Worm (Caenorhabditis elegans) whole organism, L2 larva: ENCODE results near the gene clc-13.

Source experiments
- alr-1 ChIP-seq: fragments of 150-350 bp; optimal IDR thresholded peaks from 2 replicates; lab custom pipeline; 2014; ENCODE audit warnings: missing biosample characterization, missing genetic modification characterization
- blmp-1 ChIP-seq: sonication (generic microtip); optimal IDR thresholded peaks from 2 replicates; lab custom pipeline; 2017; ENCODE audit warnings: missing genetic modification characterization, mild to moderate bottlenecking, missing compliant biosample characterization, antibody characterized with exemption, moderate library complexity; ENCODE audit not compliant: insufficient read depth
- egl-27 ChIP-seq: sonication (generic microtip); optimal IDR thresholded peaks from 3 replicates; lab custom pipeline; 2017; ENCODE audit warnings: missing biosample characterization, missing genetic modification reagents, missing genetic modification characterization
- gmeb-1 ChIP-seq: fragments of 150-350 bp; optimal IDR thresholded peaks from 2 replicates; lab custom pipeline; 2014; ENCODE audit warnings: missing biosample characterization, missing genetic modification characterization
- lin-13 ChIP-seq: fragments of 150-350 bp; optimal IDR thresholded peaks from 2 replicates; lab custom pipeline; 2014; ENCODE audit warnings: missing biosample characterization, missing genetic modification reagents, missing genetic modification characterization
- lin-39 ChIP-seq: fragments of 150-350 bp; optimal IDR thresholded peaks from 2 replicates; lab custom pipeline; 2014; ENCODE audit warnings: missing biosample characterization, missing genetic modification reagents, missing genetic modification characterization
- lsy-2 ChIP-seq, 2 experiments: fragments of 150-350 bp in 1 of 2; sonication (generic microtip) in 1 of 2; optimal IDR thresholded peaks; 2 replicates each; lab custom pipeline; 2014 to 2017; ENCODE audit warnings: missing biosample characterization in 2 of 2, missing genetic modification characterization in 2 of 2
- nhr-25 ChIP-seq: fragments of 150-350 bp; sonication (generic microtip); optimal IDR thresholded peaks from 3 replicates; lab custom pipeline; 2014; ENCODE audit warnings: missing biosample characterization, missing genetic modification characterization
- snpc-4 ChIP-seq: fragments of 150-350 bp; optimal IDR thresholded peaks from 2 replicates; lab custom pipeline; 2014; ENCODE audit warnings: missing biosample characterization, missing genetic modification characterization
- unc-39 ChIP-seq: fragments of 150-350 bp; optimal IDR thresholded peaks from 2 replicates; lab custom pipeline; 2014; ENCODE audit warnings: missing biosample characterization, missing genetic modification characterization
- zag-1 ChIP-seq: fragments of 150-350 bp; optimal IDR thresholded peaks from 2 replicates; lab custom pipeline; 2014; ENCODE audit warnings: missing biosample characterization, missing genetic modification characterization
- ztf-11 ChIP-seq: sonication (generic microtip); optimal IDR thresholded peaks from 2 replicates; lab custom pipeline; 2017; ENCODE audit warnings: missing biosample characterization, missing genetic modification characterization

DNA sequence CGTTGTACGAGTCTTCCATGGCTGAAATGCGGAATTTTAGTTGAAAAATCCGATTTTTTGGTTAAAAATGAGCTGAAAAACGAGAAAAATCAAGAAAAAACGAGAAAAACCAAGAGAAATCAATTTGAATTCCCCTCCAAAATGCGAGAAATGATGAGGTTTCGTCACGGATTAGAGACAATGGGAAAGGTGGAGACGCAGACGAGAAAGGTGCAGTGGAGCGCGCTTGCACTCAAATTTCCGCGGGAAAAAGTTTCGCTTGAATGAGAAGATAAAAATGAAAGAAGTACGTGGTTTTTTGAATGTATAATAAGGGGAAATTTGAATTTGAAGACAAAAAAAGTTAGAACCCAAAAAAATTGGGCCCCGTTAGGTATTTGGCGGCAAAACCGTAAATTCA, 48.6 kb upstream of the clc-13 start, which contains the start of gene efl-1:
- no peak for TF ChIP-seq unc-39
- peak; percentile 94 for TF ChIP-seq lin-13
- TF ChIP-seq blmp-1: peak; percentile 34
- TF ChIP-seq lsy-2 (tag; optimal IDR thresholded peaks at IDR 0.05; lab: Kevin White, UChicago): peak; percentile 84 to 93
- peak; percentile 75 for TF ChIP-seq zag-1 (tag; lab: Kevin White, UChicago)
- TF ChIP-seq lin-39: no peak
- no peak for TF ChIP-seq ztf-11 (tag; lab: Kevin White, UChicago)
- peak; percentile 84 for TF ChIP-seq egl-27
- no peak for TF ChIP-seq alr-1
- peak; percentile 93 for TF ChIP-seq snpc-4 (tag; lab: Kevin White, UChicago)
- peak; percentile 84 for TF ChIP-seq nhr-25 (tag; lab: Kevin White, UChicago)
- peak; percentile 99 for TF ChIP-seq gmeb-1
